Worm (Caenorhabditis elegans) whole organism, L1 larva: ENCODE measurements around the gene col-37.
"Not testable (repeated sequence)": the region's sequence is repeated elsewhere in the genome, so short reads cannot be mapped to it uniquely, and the experiment has no call there.

Source experiments
- F16B12.6 ChIP-seq: fragments of 150-350 bp; optimal IDR thresholded peaks from 2 replicates; lab custom pipeline; 2014; ENCODE audit warnings: missing biosample characterization, missing genetic modification characterization
- aly-2 ChIP-seq: fragments of 150-350 bp; optimal IDR thresholded peaks from 2 replicates; lab custom pipeline; 2014; ENCODE audit warnings: missing biosample characterization, missing genetic modification characterization
- ama-1 ChIP-seq: fragments of 150-350 bp; optimal IDR thresholded peaks from 2 replicates; lab custom pipeline; 2014
- blmp-1 ChIP-seq: fragments of 150-350 bp; optimal IDR thresholded peaks from 2 replicates; lab custom pipeline; 2014; ENCODE audit warnings: missing biosample characterization, missing genetic modification characterization
- ceh-63 ChIP-seq: fragments of 200-800 bp; sonication (Bioruptor generic); optimal IDR thresholded peaks from 2 replicates; lab custom pipeline; 2018; ENCODE audit warnings: mild to moderate bottlenecking, missing genetic modification characterization, missing compliant biosample characterization
- ceh-88 ChIP-seq: fragments of 200-800 bp; sonication (Bioruptor generic); IDR thresholded peaks from 2 replicates; pipeline ENCODE4 v1.3.6; 2022; ENCODE audit warnings: missing genetic modification characterization, missing compliant biosample characterization
- ceh-90 ChIP-seq: sonication (generic microtip); optimal IDR thresholded peaks from 2 replicates; lab custom pipeline; 2016; ENCODE audit warnings: missing genetic modification characterization, missing compliant biosample characterization
- dsc-1 ChIP-seq: sonication (generic microtip); optimal IDR thresholded peaks from 2 replicates; lab custom pipeline; 2016; ENCODE audit warnings: mild to moderate bottlenecking, missing genetic modification characterization, missing compliant biosample characterization
- efl-1 ChIP-seq, 4 experiments: fragments of 150-350 bp; optimal IDR thresholded peaks in 3 of 4; peaks in 1 of 4; 1 replicate in 1 of 4; 2 replicates in 3 of 4; lab custom pipeline; 2014; ENCODE audit warnings: missing biosample characterization in 2 of 4, missing genetic modification characterization in 2 of 4, missing genetic modification reagents in 2 of 4
- elt-2 ChIP-seq: sonication (generic microtip); optimal IDR thresholded peaks from 2 replicates; lab custom pipeline; 2016; ENCODE audit warnings: missing genetic modification characterization, mild to moderate bottlenecking, inconsistent platforms, missing compliant biosample characterization, missing genetic modification reagents
- elt-3 ChIP-seq, 6 experiments: fragments of 150-350 bp in 1 of 6; sonication (generic microtip); optimal IDR thresholded peaks; 2 replicates each; lab custom pipeline; 2017 to 2018; ENCODE audit warnings: missing biosample characterization in 6 of 6, missing genetic modification characterization in 6 of 6, inconsistent platforms in 1 of 6
- fkh-8 ChIP-seq: sonication (generic microtip); optimal IDR thresholded peaks from 2 replicates; lab custom pipeline; 2016; ENCODE audit warnings: mild to moderate bottlenecking, missing genetic modification characterization, missing compliant biosample characterization
- jun-1 ChIP-seq: fragments of 150-350 bp; optimal IDR thresholded peaks from 2 replicates; lab custom pipeline; 2014; ENCODE audit warnings: missing biosample characterization, missing genetic modification reagents, missing genetic modification characterization
- lin-13 ChIP-seq: fragments of 150-350 bp; optimal IDR thresholded peaks from 2 replicates; lab custom pipeline; 2014; ENCODE audit warnings: missing biosample characterization, missing genetic modification reagents, missing genetic modification characterization
- lin-35 ChIP-seq, 2 experiments: fragments of 150-350 bp; optimal IDR thresholded peaks; 2 replicates each; lab custom pipeline; 2014; ENCODE audit warnings: missing biosample characterization in 2 of 2, missing genetic modification characterization in 2 of 2, missing genetic modification reagents in 2 of 2
- lin-39 ChIP-seq: fragments of 150-350 bp; optimal IDR thresholded peaks from 2 replicates; lab custom pipeline; 2014; ENCODE audit warnings: missing biosample characterization, missing genetic modification reagents, missing genetic modification characterization
- lir-3 ChIP-seq: sonication (generic microtip); optimal IDR thresholded peaks from 2 replicates; lab custom pipeline; 2016; ENCODE audit warnings: mild to moderate bottlenecking, missing genetic modification characterization, moderate library complexity, missing compliant biosample characterization; ENCODE audit not compliant: poor library complexity
- lsy-2 ChIP-seq, 2 experiments: fragments of 150-350 bp; optimal IDR thresholded peaks; 2 replicates each; lab custom pipeline; 2014; ENCODE audit warnings: missing biosample characterization in 2 of 2, missing genetic modification characterization in 2 of 2
- nhr-20 ChIP-seq: sonication (generic microtip); optimal IDR thresholded peaks from 2 replicates; lab custom pipeline; 2016; ENCODE audit warnings: mild to moderate bottlenecking, missing genetic modification characterization, missing compliant biosample characterization
- nhr-237 ChIP-seq: fragments of 150-350 bp; optimal IDR thresholded peaks from 2 replicates; lab custom pipeline; 2014; ENCODE audit warnings: missing biosample characterization, missing genetic modification characterization
- nhr-85 ChIP-seq: sonication (generic microtip); peaks from one replicate; lab custom pipeline; 2016; ENCODE audit warnings: missing genetic modification characterization, inconsistent platforms, missing compliant biosample characterization
- nhr-90 ChIP-seq: sonication (generic microtip); optimal IDR thresholded peaks from 2 replicates; lab custom pipeline; 2016; ENCODE audit warnings: mild to moderate bottlenecking, missing genetic modification characterization, missing compliant biosample characterization; ENCODE audit not compliant: poor library complexity
- pax-3 ChIP-seq: fragments of 200-800 bp; sonication (Bioruptor generic); optimal IDR thresholded peaks from 2 replicates; lab custom pipeline; 2018; ENCODE audit warnings: mild to moderate bottlenecking, missing genetic modification characterization, moderate library complexity, missing compliant biosample characterization
- rnt-1 ChIP-seq: sonication (generic microtip); optimal IDR thresholded peaks from 2 replicates; lab custom pipeline; 2016; ENCODE audit warnings: mild to moderate bottlenecking, missing genetic modification characterization, moderate library complexity, missing compliant biosample characterization
- snpc-4 ChIP-seq: fragments of 150-350 bp; optimal IDR thresholded peaks from 2 replicates; lab custom pipeline; 2014; ENCODE audit warnings: missing biosample characterization, missing genetic modification characterization
- sox-4 ChIP-seq: sonication (generic microtip); optimal IDR thresholded peaks from 2 replicates; lab custom pipeline; 2016; ENCODE audit warnings: missing genetic modification characterization, missing compliant biosample characterization
- swsn-7 ChIP-seq: sonication (generic microtip); optimal IDR thresholded peaks from 2 replicates; lab custom pipeline; 2016; ENCODE audit warnings: missing genetic modification characterization, missing compliant biosample characterization
- vab-15 ChIP-seq: sonication (generic microtip); optimal IDR thresholded peaks from 2 replicates; lab custom pipeline; 2017; ENCODE audit warnings: missing genotype, mild to moderate bottlenecking, missing genetic modification characterization, missing compliant biosample characterization
- xbp-1 ChIP-seq: sonication (generic microtip); optimal IDR thresholded peaks from 2 replicates; lab custom pipeline; 2016; ENCODE audit warnings: missing genetic modification characterization, missing compliant biosample characterization
- ztf-11 ChIP-seq, 2 experiments: sonication (generic microtip); optimal IDR thresholded peaks; 2 replicates each; lab custom pipeline; 2016 to 2017; ENCODE audit warnings: missing genetic modification characterization in 2 of 2, missing biosample characterization in 1 of 2, missing compliant biosample characterization in 1 of 2
- ztf-4 ChIP-seq: fragments of 150-350 bp; optimal IDR thresholded peaks from 2 replicates; lab custom pipeline; 2014; ENCODE audit warnings: missing biosample characterization, missing genetic modification characterization

col-37 gene

ce11 chrV:12153784-12154183 is 13.8 kb downstream of the col-37 start:
- TF ChIP-seq ztf-11 (tag; optimal IDR thresholded peaks at IDR 0.05; lab: Kevin White, UChicago) (no peak), blmp-1 (tag; lab: Kevin White, UChicago) (no peak), aly-2 (tag; lab: Kevin White, UChicago) (no peak), ama-1 (no peak), vab-15 (no peak), lin-39 (tag; lab: Kevin White, UChicago) (no peak), pax-3 (tag; lab: Kevin White, UChicago) (no peak), xbp-1 (tag; lab: Kevin White, UChicago) (no peak), elt-3 (tag; optimal IDR thresholded peaks at IDR 0.05; lab: Kevin White, UChicago) (no peak), lin-35 (GFP tag; optimal IDR thresholded peaks at IDR 0.05; lab: Kevin White, UChicago) (no peak)

DNA sequence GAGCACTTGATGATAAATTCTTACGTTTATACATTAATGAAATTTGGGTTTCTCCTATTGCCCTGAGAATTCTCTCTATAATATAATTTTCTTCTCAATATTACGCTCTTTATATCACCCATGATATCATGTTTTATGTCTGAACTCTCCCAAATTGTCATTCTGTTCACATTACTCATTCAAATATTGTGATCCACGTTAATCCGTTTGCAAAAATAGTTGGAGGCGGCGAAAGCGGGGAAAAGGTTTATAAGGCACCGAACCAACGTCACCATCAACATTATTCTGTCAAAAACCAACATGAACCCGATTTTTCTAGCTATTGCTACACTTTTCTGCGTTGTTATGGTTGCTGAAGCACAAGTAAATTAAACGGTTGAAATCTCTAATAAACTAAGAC is 14.7 kb downstream of the col-37 start, which contains the start of gene C27A7.8:
Gene C27A7.8, plus strand, starts transcription at position 301 of the 400 bp plus-strand sequence.
- no peak for TF ChIP-seq nhr-237 (tag; lab: Kevin White, UChicago)
- TF ChIP-seq pax-3 (tag; lab: Kevin White, UChicago): peak; percentile 26
- TF ChIP-seq ama-1: no peak
- TF ChIP-seq lin-39 (tag; lab: Kevin White, UChicago): no peak
- peak; percentile 47 for TF ChIP-seq dsc-1 (tag; lab: Kevin White, UChicago)
- no peak for TF ChIP-seq rnt-1 (tag; lab: Kevin White, UChicago)

ce11 chrV:12150607-12151006 is 16.9 kb downstream of the col-37 start, which contains the start of gene che-11:
Gene che-11 (minus strand): TSS chrV:12150707.
- TF ChIP-seq nhr-85 (no peak), ceh-63 (GFP tag; lab: Kevin White, UChicago) (no peak), jun-1 (tag; lab: Kevin White, UChicago) (no peak), nhr-90 (tag; lab: Kevin White, UChicago) (no peak)
- TF ChIP-seq, all 84 proteins: peak for 0

DNA sequence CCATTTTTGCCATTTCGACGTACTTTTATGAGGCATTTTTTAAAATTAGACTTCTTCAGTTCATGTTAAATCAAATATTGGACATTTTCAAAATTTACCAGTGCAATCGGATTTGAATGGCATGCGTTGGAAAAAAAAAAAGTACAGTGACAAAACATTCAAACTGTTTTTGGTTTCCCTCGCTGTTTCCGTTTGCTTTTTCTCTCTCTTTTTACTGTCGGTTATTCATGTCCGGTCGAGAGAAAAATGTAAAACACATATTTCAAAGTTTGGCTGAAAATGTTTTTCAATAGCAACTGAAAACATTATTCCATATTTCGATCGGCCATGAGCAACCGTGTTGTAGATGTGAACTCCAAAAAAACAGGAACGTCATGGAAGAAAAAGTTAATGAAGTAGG is 26.9 kb downstream of the col-37 start, which contains the start of gene C27A7.3:
Gene C27A7.3, plus strand, starts transcription at position 301 of the 400 bp plus-strand sequence.
- TF ChIP-seq lin-13 (GFP tag; lab: Kevin White, UChicago): no peak
- TF ChIP-seq efl-1 (optimal IDR thresholded peaks at IDR 0.05; lab: Kevin White, UChicago): no peak
- TF ChIP-seq efl-1 (GFP tag; optimal IDR thresholded peaks at IDR 0.05 in 1 of 2; lab: Kevin White, UChicago): peak in 1 of 2 experiments; percentile 27

- TF ChIP-seq F16B12.6 (tag; lab: Kevin White, UChicago) (no peak), blmp-1 (tag; lab: Kevin White, UChicago) (no peak), ztf-4 (tag; lab: Kevin White, UChicago) (no peak), lir-3 (tag; lab: Kevin White, UChicago) (no peak), nhr-20 (tag; lab: Kevin White, UChicago) (no peak), lsy-2 (tag; optimal IDR thresholded peaks at IDR 0.05; lab: Kevin White, UChicago) (no peak), dsc-1 (tag; lab: Kevin White, UChicago) (no peak), swsn-7 (no peak), jun-1 (tag; lab: Kevin White, UChicago) (no peak), ceh-90 (tag; lab: Kevin White, UChicago) (no peak), elt-2 (no peak), sox-4 (tag; lab: Kevin White, UChicago) (no peak)
- TF ChIP-seq, all 84 proteins: peak for 0
Observed at ce11 chrV:12137942-12138341, 29.6 kb downstream of the col-37 start.

DNA sequence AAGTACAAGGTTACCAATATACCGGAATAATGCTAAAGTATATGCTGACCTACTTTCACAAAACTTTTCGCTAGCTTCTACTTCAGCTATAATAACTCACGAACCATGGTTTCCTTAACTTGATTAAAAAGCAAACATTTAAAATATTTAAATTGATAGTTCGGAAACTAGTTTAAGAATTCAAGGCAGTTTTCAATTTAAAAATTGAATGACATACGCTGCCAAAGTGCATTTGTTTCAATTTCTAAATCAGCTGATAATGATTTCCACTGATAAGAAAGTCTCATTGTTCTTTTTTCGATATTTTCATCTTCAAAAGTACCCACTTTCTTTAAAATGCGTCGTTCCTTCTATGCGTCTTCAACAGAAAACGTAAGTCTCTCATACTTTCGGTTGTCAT is 36.4 kb downstream of the col-37 start, which contains the start of gene enpp-1:
Gene enpp-1, plus strand, starts transcription at position 301 of the 400 bp plus-strand sequence.
- not testable (repeated sequence) for TF ChIP-seq fkh-8, ceh-88, snpc-4
